Worm (Caenorhabditis elegans) whole organism, L3 larva: ENCODE data around the gene C16C4.1.

Source experiments
- ZK546.5 ChIP-seq: sonication (generic microtip); optimal IDR thresholded peaks from 2 replicates; lab custom pipeline; 2017; ENCODE audit warnings: missing biosample characterization, missing genetic modification characterization
- aly-2 ChIP-seq: fragments of 150-350 bp; optimal IDR thresholded peaks from 2 replicates; lab custom pipeline; 2014; ENCODE audit warnings: missing biosample characterization, missing genetic modification characterization
- ama-1 ChIP-seq: fragments of 150-350 bp; optimal IDR thresholded peaks from 2 replicates; lab custom pipeline; 2018
- ceh-16 ChIP-seq: sonication (generic microtip); optimal IDR thresholded peaks from 2 replicates; lab custom pipeline; 2017; ENCODE audit warnings: missing biosample characterization, missing genetic modification characterization
- ceh-28 ChIP-seq: fragments of 150-350 bp; optimal IDR thresholded peaks from 2 replicates; lab custom pipeline; 2014; ENCODE audit warnings: missing biosample characterization, missing genetic modification reagents, missing genetic modification characterization
- ceh-82 ChIP-seq: fragments of 150-350 bp; optimal IDR thresholded peaks from 2 replicates; lab custom pipeline; 2014; ENCODE audit warnings: missing biosample characterization, missing genetic modification characterization
- daf-12 ChIP-seq: fragments of 150-350 bp; optimal IDR thresholded peaks from 2 replicates; lab custom pipeline; 2014; ENCODE audit warnings: missing biosample characterization, missing genetic modification reagents, missing genetic modification characterization
- elt-1 ChIP-seq: fragments of 150-350 bp; optimal IDR thresholded peaks from 2 replicates; lab custom pipeline; 2014; ENCODE audit warnings: missing biosample characterization, missing genetic modification characterization
- elt-2 ChIP-seq: sonication (generic microtip); optimal IDR thresholded peaks from 2 replicates; lab custom pipeline; 2016; ENCODE audit warnings: missing genetic modification reagents, mild to moderate bottlenecking, missing genetic modification characterization, missing compliant biosample characterization
- elt-3 ChIP-seq, 3 experiments: fragments of 150-350 bp in 1 of 3; sonication (generic microtip) in 2 of 3; optimal IDR thresholded peaks; 2 replicates in 2 of 3; 4 replicates in 1 of 3; lab custom pipeline; 2014 to 2017; ENCODE audit warnings: missing biosample characterization in 3 of 3, missing genetic modification characterization in 3 of 3
- eor-1 ChIP-seq, 2 experiments: fragments of 150-350 bp; optimal IDR thresholded peaks; 2 replicates each; lab custom pipeline; 2014 to 2018; ENCODE audit warnings: missing biosample characterization in 2 of 2, missing genetic modification characterization in 2 of 2
- fkh-10 ChIP-seq: sonication (generic microtip); optimal IDR thresholded peaks from 2 replicates; lab custom pipeline; 2017; ENCODE audit warnings: missing biosample characterization, missing genetic modification reagents, missing genetic modification characterization
- fkh-2 ChIP-seq: fragments of 150-350 bp; optimal IDR thresholded peaks from 2 replicates; lab custom pipeline; 2014; ENCODE audit warnings: missing biosample characterization, missing genetic modification reagents, missing genetic modification characterization
- fos-1 ChIP-seq: fragments of 150-350 bp; optimal IDR thresholded peaks from 2 replicates; lab custom pipeline; 2014; ENCODE audit warnings: missing biosample characterization, missing genetic modification characterization
- hmg-11 ChIP-seq: sonication (generic microtip); optimal IDR thresholded peaks from 2 replicates; lab custom pipeline; 2016; ENCODE audit warnings: missing genetic modification characterization, missing compliant biosample characterization
- jun-1 ChIP-seq: fragments of 150-350 bp; optimal IDR thresholded peaks from 2 replicates; lab custom pipeline; 2014; ENCODE audit warnings: missing biosample characterization, missing genetic modification reagents, missing genetic modification characterization
- lin-39 ChIP-seq: fragments of 150-350 bp; optimal IDR thresholded peaks from 2 replicates; lab custom pipeline; 2018; ENCODE audit warnings: missing biosample characterization, missing genetic modification reagents, missing genetic modification characterization
- lsy-12 ChIP-seq: sonication (generic microtip); optimal IDR thresholded peaks from 2 replicates; lab custom pipeline; 2016; ENCODE audit warnings: mild to moderate bottlenecking, missing genetic modification characterization, missing compliant biosample characterization
- mdl-1 ChIP-seq: fragments of 150-350 bp; optimal IDR thresholded peaks from 2 replicates; lab custom pipeline; 2014; ENCODE audit warnings: missing biosample characterization, missing genetic modification characterization
- mml-1 ChIP-seq: fragments of 150-350 bp; sonication (generic microtip); optimal IDR thresholded peaks from 3 replicates; lab custom pipeline; 2014; ENCODE audit warnings: missing biosample characterization, missing genetic modification characterization
- nfya-1 ChIP-seq: sonication (generic microtip); optimal IDR thresholded peaks from 2 replicates; lab custom pipeline; 2017; ENCODE audit warnings: missing genetic modification characterization, mild to moderate bottlenecking, missing compliant biosample characterization, antibody characterized with exemption, moderate library complexity; ENCODE audit not compliant: insufficient read depth
- nhr-11 ChIP-seq: fragments of 150-350 bp; optimal IDR thresholded peaks from 2 replicates; lab custom pipeline; 2014; ENCODE audit warnings: missing biosample characterization, missing genetic modification characterization
- nhr-12 ChIP-seq: fragments of 150-350 bp; optimal IDR thresholded peaks from 2 replicates; lab custom pipeline; 2014; ENCODE audit warnings: missing biosample characterization, missing genetic modification characterization
- nhr-23 ChIP-seq: fragments of 150-350 bp; optimal IDR thresholded peaks from 2 replicates; lab custom pipeline; 2014; ENCODE audit warnings: missing biosample characterization, missing genetic modification reagents, missing genetic modification characterization
- nhr-237 ChIP-seq: fragments of 150-350 bp; optimal IDR thresholded peaks from 2 replicates; lab custom pipeline; 2014; ENCODE audit warnings: missing biosample characterization, missing genetic modification characterization
- nhr-25 ChIP-seq: sonication (generic microtip); optimal IDR thresholded peaks from 2 replicates; lab custom pipeline; 2017; ENCODE audit warnings: missing biosample characterization, missing genetic modification characterization
- nhr-28 ChIP-seq: fragments of 150-350 bp; optimal IDR thresholded peaks from 2 replicates; lab custom pipeline; 2014; ENCODE audit warnings: missing biosample characterization, missing genetic modification characterization
- nhr-43 ChIP-seq: sonication (generic microtip); optimal IDR thresholded peaks from 2 replicates; lab custom pipeline; 2016; ENCODE audit warnings: mild to moderate bottlenecking, missing genetic modification characterization, missing compliant biosample characterization; ENCODE audit not compliant: poor library complexity, severe bottlenecking
- nhr-67 ChIP-seq: fragments of 150-350 bp; optimal IDR thresholded peaks from 2 replicates; lab custom pipeline; 2014; ENCODE audit warnings: missing biosample characterization, missing genetic modification characterization
- nhr-76 ChIP-seq: fragments of 150-350 bp; sonication (generic microtip); optimal IDR thresholded peaks from 5 replicates; lab custom pipeline; 2014; ENCODE audit warnings: missing biosample characterization, missing genetic modification characterization
- pha-4 ChIP-seq: fragments of 150-350 bp; optimal IDR thresholded peaks from 2 replicates; lab custom pipeline; 2014; ENCODE audit warnings: missing biosample characterization, missing genetic modification reagents, missing genetic modification characterization
- sea-2 ChIP-seq: fragments of 150-350 bp; sonication (generic microtip); optimal IDR thresholded peaks from 4 replicates; lab custom pipeline; 2014; ENCODE audit warnings: missing biosample characterization, missing genetic modification reagents, missing genetic modification characterization
- skn-1 ChIP-seq: fragments of 150-350 bp; optimal IDR thresholded peaks from 2 replicates; lab custom pipeline; 2014; ENCODE audit warnings: missing biosample characterization, missing genetic modification characterization
- snpc-4 ChIP-seq: fragments of 150-350 bp; optimal IDR thresholded peaks from 2 replicates; lab custom pipeline; 2014; ENCODE audit warnings: missing biosample characterization, missing genetic modification characterization
- unc-39 ChIP-seq: sonication (generic microtip); optimal IDR thresholded peaks from 4 replicates; lab custom pipeline; 2017; ENCODE audit warnings: missing biosample characterization, missing genetic modification characterization
- unc-62 ChIP-seq: fragments of 150-350 bp; sonication (generic microtip); optimal IDR thresholded peaks from 4 replicates; lab custom pipeline; 2014; ENCODE audit warnings: missing biosample characterization, missing genetic modification reagents, missing genetic modification characterization
- zag-1 ChIP-seq: fragments of 150-350 bp; optimal IDR thresholded peaks from 2 replicates; lab custom pipeline; 2014; ENCODE audit warnings: missing biosample characterization, missing genetic modification characterization
- ztf-11 ChIP-seq: fragments of 150-350 bp; optimal IDR thresholded peaks from 2 replicates; lab custom pipeline; 2014; ENCODE audit warnings: missing biosample characterization, missing genetic modification characterization
- ztf-4 ChIP-seq: fragments of 150-350 bp; optimal IDR thresholded peaks from 2 replicates; lab custom pipeline; 2014; ENCODE audit warnings: missing biosample characterization, missing genetic modification characterization

C16C4.1 gene

DNA sequence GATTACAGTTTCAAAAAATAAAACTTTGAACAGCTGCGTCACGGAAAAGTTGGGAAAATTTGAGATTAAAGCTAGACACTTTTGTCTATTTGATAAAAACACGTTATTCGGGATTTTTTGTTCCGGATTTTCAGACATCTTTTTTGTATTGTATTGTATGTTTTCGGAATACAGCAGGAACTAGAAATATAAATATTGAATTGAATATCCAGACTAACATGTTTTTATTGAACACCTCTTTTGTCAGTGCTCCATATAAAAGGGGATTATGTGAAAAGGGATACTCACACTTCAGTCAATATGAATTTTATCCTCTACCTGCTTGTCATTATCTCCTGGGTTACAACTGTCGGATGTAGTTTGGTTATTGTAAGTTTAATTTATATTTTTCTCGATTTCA, at the start of gene C16C4.1:
C16C4.1 (plus strand) TSS at position 301 of the 400 bp plus-strand sequence.
- no peak for TF ChIP-seq lin-39 (tag; lab: Kevin White, UChicago)
- TF ChIP-seq ceh-82 (tag; lab: Kevin White, UChicago) = no peak
- no peak for TF ChIP-seq lsy-12 (tag; lab: Kevin White, UChicago)
- TF ChIP-seq mdl-1 = no peak

DNA sequence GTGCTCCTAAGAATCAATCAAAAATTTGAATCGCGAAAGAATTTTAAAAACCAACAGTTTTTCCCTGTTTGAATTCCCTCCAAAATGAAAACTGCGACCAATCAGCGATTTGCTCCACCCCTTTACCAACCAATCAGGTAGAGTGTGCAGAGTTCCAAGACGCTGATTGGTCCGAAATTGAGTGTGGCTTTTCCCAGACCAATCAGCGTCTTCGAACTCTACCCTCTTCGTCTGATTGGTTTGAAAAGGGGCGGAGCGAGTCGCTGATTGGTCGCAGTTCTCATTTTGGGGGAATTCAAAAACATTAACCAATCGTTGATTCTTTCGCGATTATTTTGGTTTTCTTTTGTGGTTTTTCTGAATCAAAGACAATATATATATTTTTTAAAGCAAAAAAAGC, 49.5 kb upstream of the C16C4.1 start:
- TF ChIP-seq nfya-1 (tag; lab: Kevin White, UChicago) (peak; percentile 22), ztf-11 (tag; lab: Kevin White, UChicago) (no peak)

- TF ChIP-seq ceh-82 (tag; lab: Kevin White, UChicago) (no peak), fkh-10 (GFP tag; lab: Kevin White, UChicago) (no peak), lin-39 (tag; lab: Kevin White, UChicago) (no peak), nhr-76 (tag; lab: Kevin White, UChicago) (no peak), lsy-12 (tag; lab: Kevin White, UChicago) (no peak), aly-2 (no peak), nhr-237 (tag; lab: Kevin White, UChicago) (no peak), jun-1 (tag; lab: Kevin White, UChicago) (no peak), unc-39 (tag; lab: Kevin White, UChicago) (no peak), sea-2 (GFP tag; lab: Kevin White, UChicago) (no peak), nhr-11 (tag; lab: Kevin White, UChicago) (no peak), ztf-4 (tag; lab: Kevin White, UChicago) (no peak), ama-1 (lab: Kevin White, UChicago) (no peak), fos-1 (tag; lab: Kevin White, UChicago) (no peak)
These were observed 45.9 kb upstream of the C16C4.1 start, which contains the start of gene fbxb-97 for ce11 chrII:1848109-1848508. fbxb-97 (minus strand) TSS chrII:1848161.

DNA sequence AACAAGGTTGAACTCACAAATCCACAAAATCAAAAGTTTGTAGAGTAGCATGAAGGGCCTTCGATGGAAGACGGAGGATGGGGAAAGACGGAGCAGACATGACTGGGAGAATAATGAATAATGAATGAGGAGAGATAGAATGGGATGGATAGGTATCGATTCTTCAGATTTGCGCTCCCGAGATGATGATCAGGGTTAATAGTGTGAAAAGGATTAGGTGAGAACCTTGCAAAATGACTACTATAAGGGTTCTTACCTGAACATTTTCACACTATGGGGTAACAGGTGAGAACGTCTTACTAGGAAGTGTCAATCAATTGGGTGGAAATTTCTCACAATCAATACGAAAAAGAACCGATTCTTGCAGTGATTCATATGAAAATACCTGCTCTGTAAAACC, 43.7 kb upstream of the C16C4.1 start, which contains the start of gene fbxb-96:
fbxb-96 (minus strand) TSS at position 101 of the 400 bp plus-strand sequence.
- TF ChIP-seq ceh-28 (tag; lab: Kevin White, UChicago) = no peak
- TF ChIP-seq ztf-11 (tag; lab: Kevin White, UChicago) = no peak
- TF ChIP-seq fos-1 (tag; lab: Kevin White, UChicago) = no peak
- no peak for TF ChIP-seq nhr-12 (tag; lab: Kevin White, UChicago)
- TF ChIP-seq snpc-4 = no peak
- no peak for TF ChIP-seq nhr-25 (tag; lab: Kevin White, UChicago)
- no peak for TF ChIP-seq nhr-43 (tag; lab: Kevin White, UChicago)
- TF ChIP-seq, all 47 proteins: peak for 0

DNA sequence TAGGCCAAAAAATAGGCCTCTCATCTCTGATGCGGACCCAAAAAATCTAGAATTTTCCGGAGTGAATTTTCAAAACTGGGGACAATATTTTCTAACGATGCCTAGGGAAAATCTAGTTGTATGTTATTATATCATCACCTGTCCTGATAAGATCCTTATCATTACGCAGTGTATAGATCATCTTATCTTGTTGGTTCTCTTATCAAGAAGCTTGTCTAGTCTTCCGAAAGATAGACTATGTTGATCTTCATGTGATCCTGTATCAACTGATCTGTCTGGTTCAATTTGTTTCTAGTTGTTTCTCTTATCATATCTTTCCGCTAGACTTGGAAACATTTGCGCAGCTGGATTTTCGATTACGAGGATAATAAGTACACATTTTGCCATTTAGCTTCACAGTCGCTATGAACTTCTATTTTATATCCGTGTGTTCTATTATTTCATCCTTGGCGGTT, 43.1 kb upstream of the C16C4.1 start, which contains the start of gene C52E2.3:
C52E2.3 (plus strand) TSS at position 405 of the 455 bp plus-strand sequence.
- peak; percentile 51 for TF ChIP-seq elt-2
- no peak for TF ChIP-seq sea-2 (GFP tag; lab: Kevin White, UChicago)
- TF ChIP-seq elt-3 (tag; optimal IDR thresholded peaks at IDR 0.05; lab: Kevin White, UChicago) = peak in 1 of 3 experiments; percentile 28
- peak; percentile 64 for TF ChIP-seq nhr-43 (tag; lab: Kevin White, UChicago)
- TF ChIP-seq, all 47 proteins: peak for 3

ce11 chrII:1851716-1852115, 42.3 kb upstream of the C16C4.1 start:
- TF ChIP-seq snpc-4 (no peak), daf-12 (no peak), mml-1 (tag; lab: Kevin White, UChicago) (no peak), ZK546.5 (no peak), mdl-1 (no peak), hmg-11 (tag; lab: Kevin White, UChicago) (no peak), aly-2 (no peak), fos-1 (tag; lab: Kevin White, UChicago) (no peak), fkh-2 (tag; lab: Kevin White, UChicago) (no peak), nfya-1 (tag; lab: Kevin White, UChicago) (no peak), nhr-43 (tag; lab: Kevin White, UChicago) (peak; percentile 85), skn-1 (tag; lab: Kevin White, UChicago) (no peak), ama-1 (lab: Kevin White, UChicago) (no peak), sea-2 (GFP tag; lab: Kevin White, UChicago) (no peak), pha-4 (peak; percentile 52), zag-1 (tag; lab: Kevin White, UChicago) (no peak), lsy-12 (tag; lab: Kevin White, UChicago) (no peak), ceh-28 (tag; lab: Kevin White, UChicago) (no peak), jun-1 (tag; lab: Kevin White, UChicago) (peak; percentile 96), unc-62 (no peak), elt-1 (tag; lab: Kevin White, UChicago) (no peak), nhr-28 (tag; lab: Kevin White, UChicago) (no peak), nhr-237 (tag; lab: Kevin White, UChicago) (no peak), nhr-67 (no peak), nhr-23 (tag; lab: Kevin White, UChicago) (no peak), ceh-16 (tag; lab: Kevin White, UChicago) (no peak), lin-39 (tag; lab: Kevin White, UChicago) (no peak), eor-1 (tag; optimal IDR thresholded peaks at IDR 0.05; lab: Kevin White, UChicago) (no peak), unc-39 (tag; lab: Kevin White, UChicago) (no peak), elt-3 (tag; optimal IDR thresholded peaks at IDR 0.05; lab: Kevin White, UChicago) (no peak)
